Fruit fly (Drosophila melanogaster): ENCODE data around the gene ImpE2.

DNA sequence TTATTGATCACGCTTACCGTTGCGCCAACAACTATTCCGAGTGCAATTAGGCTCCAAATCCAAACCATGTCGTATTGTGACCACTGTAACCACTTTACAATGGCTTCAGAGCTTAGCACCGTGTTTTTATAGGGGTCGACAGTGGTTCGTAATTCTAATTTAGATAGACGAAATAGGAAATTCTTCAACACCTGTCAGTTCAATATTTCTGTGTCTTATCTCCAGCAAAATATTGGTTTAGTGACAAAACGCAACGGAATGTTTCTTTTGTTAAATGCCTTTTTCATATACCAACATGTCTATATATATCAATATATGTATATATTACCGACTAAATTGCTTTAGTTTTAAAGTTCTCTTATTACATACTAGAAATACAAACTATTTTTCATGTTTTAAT lies 27.9 kb downstream of the ImpE2 start, which contains the start of gene CG43074:
- TF ChIP-seq CG32264 (GFP tag; optimal IDR thresholded peaks at IDR 0.05) (no peak), Dfd (GFP tag; optimal IDR thresholded peaks at IDR 0.05) (no peak)

All from whole organism, wandering third instar larva.